Fruit fly (Drosophila melanogaster) Kc167 (cell line): ENCODE measurements around the gene CG10713.

Source experiments
- Myc ChIP-seq: fragments of >200 bp; optimal IDR thresholded peaks from 2 replicates; lab custom pipeline; 2017; ENCODE audit warnings: missing external identifiers
- Sin3A ChIP-seq: fragments of >200 bp; optimal IDR thresholded peaks from 2 replicates; lab custom pipeline; 2018; ENCODE audit warnings: missing external identifiers
- h ChIP-seq: fragments of >200 bp; optimal IDR thresholded peaks from 3 replicates; lab custom pipeline; 2018; ENCODE audit warnings: missing external identifiers
- insv ChIP-seq: fragments of >200 bp; optimal IDR thresholded peaks from 3 replicates; lab custom pipeline; 2018; ENCODE audit warnings: missing external identifiers
- psq ChIP-seq: fragments of >200 bp; optimal IDR thresholded peaks from 2 replicates; lab custom pipeline; 2017; ENCODE audit warnings: missing external identifiers
- ttk ChIP-seq: sonication (Bioruptor generic); optimal IDR thresholded peaks from 2 replicates; lab custom pipeline; 2017; ENCODE audit warnings: missing external identifiers

CG10713 gene

dm6 chr3L:13384489-13384888, 50.5 kb downstream of the CG10713 start, which contains the start of gene CG14110:
TSS of gene CG14110 (plus strand) at chr3L:13384789.
- no peak for TF ChIP-seq insv (lab: Kevin White, UChicago)
- no peak for TF ChIP-seq h (lab: Kevin White, UChicago)
- TF ChIP-seq Myc (lab: Kevin White, UChicago) = no peak
- no peak for TF ChIP-seq ttk
- no peak for TF ChIP-seq Sin3A (lab: Kevin White, UChicago)
- TF ChIP-seq psq = no peak

DNA sequence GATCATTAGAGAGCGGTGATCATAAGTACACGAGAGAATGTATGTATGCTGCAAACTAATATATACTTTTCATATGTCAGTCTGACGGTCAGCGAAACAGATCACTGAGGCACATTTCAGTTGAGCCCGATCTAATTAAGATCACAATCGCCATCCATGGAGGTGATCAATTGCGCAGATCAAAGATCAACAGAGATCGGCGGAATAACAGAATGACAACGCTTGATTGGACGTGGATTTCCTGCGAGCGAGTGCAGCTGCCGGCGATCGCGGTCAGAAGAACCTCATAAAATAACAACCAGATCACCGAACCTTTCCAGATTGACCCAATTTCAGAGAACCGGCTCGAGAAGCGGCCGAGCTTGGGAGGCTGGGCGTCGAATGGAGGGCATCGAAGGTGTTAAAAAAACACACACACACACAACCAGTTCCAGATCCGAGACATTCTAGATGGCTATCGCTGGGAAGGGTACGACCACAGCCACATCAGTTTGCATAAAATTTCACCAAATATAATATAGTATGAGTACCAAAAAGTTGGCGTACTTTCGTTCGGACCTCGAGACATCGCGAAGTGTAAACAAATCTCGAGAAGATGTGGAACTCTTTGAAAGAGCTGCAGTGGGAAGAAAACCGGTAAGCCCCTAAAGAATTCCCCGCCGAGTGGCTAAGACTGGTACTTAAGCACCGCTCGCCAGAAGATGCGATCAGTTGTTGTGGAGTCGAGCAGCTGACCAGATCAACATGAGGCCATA, 52.8 kb downstream of the CG10713 start, which contains the start of gene ImpL1:
ImpL1 (plus strand) TSS at position 705 of the 755 bp plus-strand sequence.
- TF ChIP-seq ttk = no peak
- TF ChIP-seq Myc (lab: Kevin White, UChicago) = no peak
- TF ChIP-seq insv (lab: Kevin White, UChicago) = no peak
- no peak for TF ChIP-seq h (lab: Kevin White, UChicago)
- no peak for TF ChIP-seq psq
- no peak for TF ChIP-seq Sin3A (lab: Kevin White, UChicago)

- TF ChIP-seq psq (no peak), insv (lab: Kevin White, UChicago) (no peak), h (lab: Kevin White, UChicago) (no peak), ttk (no peak), Sin3A (lab: Kevin White, UChicago) (no peak), Myc (lab: Kevin White, UChicago) (no peak)
Observed at dm6 chr3L:13381160-13381559, 53.9 kb downstream of the CG10713 start, which contains the start of gene CG14107. TSS of gene CG14107 (minus strand) at chr3L:13381346.
